Fruit fly (Drosophila melanogaster) whole organism, embryonic: ENCODE data around the gene dbr.

Experiments used
- ATbp ChIP-seq: fragments of 200-800 bp; sonication (Bioruptor generic); optimal IDR thresholded peaks from 2 replicates; lab custom pipeline; 2017; ENCODE audit warnings: missing biosample characterization, mild to moderate bottlenecking, missing genetic modification characterization, missing genetic modification reagents
- Asciz ChIP-seq: fragments of 200-800 bp; sonication (Bioruptor generic); optimal IDR thresholded peaks from 2 replicates; lab custom pipeline; 2017; ENCODE audit warnings: missing biosample characterization, mild to moderate bottlenecking, missing genetic modification characterization, missing genetic modification reagents
- CG10366 ChIP-seq: fragments of 200-800 bp; sonication (Bioruptor generic); IDR thresholded peaks from 2 replicates; pipeline ENCODE4 v1.3.6; 2022; ENCODE audit warnings: missing biosample characterization, missing genetic modification characterization
- CG10462 ChIP-seq: fragments of 200-800 bp; sonication (Bioruptor generic); optimal IDR thresholded peaks from 2 replicates; lab custom pipeline; 2016; ENCODE audit warnings: missing biosample characterization, missing genetic modification characterization
- CG10959 ChIP-seq: fragments of 200-800 bp; sonication (Bioruptor generic); IDR thresholded peaks from 2 replicates; pipeline ENCODE4 v1.3.6; 2022; ENCODE audit warnings: missing biosample characterization, missing genetic modification characterization
- CG12744 ChIP-seq: fragments of 200-800 bp; sonication (Bioruptor generic); optimal IDR thresholded peaks from 2 replicates; lab custom pipeline; 2016; ENCODE audit warnings: missing biosample characterization, missing genetic modification characterization
- CG13123 ChIP-seq: fragments of 200-800 bp; sonication (Bioruptor generic); optimal IDR thresholded peaks from 2 replicates; lab custom pipeline; 2016; ENCODE audit warnings: missing biosample characterization, missing genetic modification characterization
- CG13424 ChIP-seq: fragments of 200-800 bp; sonication (Bioruptor generic); optimal IDR thresholded peaks from 2 replicates; lab custom pipeline; 2019; ENCODE audit warnings: missing biosample characterization, mild to moderate bottlenecking, missing genetic modification characterization, moderate library complexity
- CG1529 ChIP-seq: fragments of 200-800 bp; sonication (Bioruptor generic); optimal IDR thresholded peaks from 3 replicates; lab custom pipeline; 2018; ENCODE audit warnings: missing biosample characterization, missing genetic modification characterization
- CG18262 ChIP-seq: fragments of 200-800 bp; optimal IDR thresholded peaks from 3 replicates; lab custom pipeline; 2019; ENCODE audit warnings: missing biosample characterization, mild to moderate bottlenecking, missing genetic modification characterization, moderate library complexity
- CG2712 ChIP-seq: fragments of 200-800 bp; optimal IDR thresholded peaks from 3 replicates; lab custom pipeline; 2019; ENCODE audit warnings: missing biosample characterization, mild to moderate bottlenecking, missing genetic modification characterization, moderate library complexity
- CG3281 ChIP-seq: fragments of 200-800 bp; sonication (Bioruptor generic); optimal IDR thresholded peaks from 3 replicates; lab custom pipeline; 2017; ENCODE audit warnings: missing biosample characterization, mild to moderate bottlenecking, missing genetic modification characterization
- CG4360 ChIP-seq: fragments of 200-800 bp; sonication (Bioruptor generic); IDR thresholded peaks from 2 replicates; pipeline ENCODE4 v1.3.6; 2022; ENCODE audit warnings: missing biosample characterization, missing genetic modification characterization
- CG7372 ChIP-seq: fragments of 200-800 bp; sonication (Bioruptor generic); IDR thresholded peaks from 2 replicates; pipeline ENCODE4 v1.3.6; 2022; ENCODE audit warnings: missing biosample characterization, missing genetic modification characterization
- CG8944 ChIP-seq: fragments of 200-800 bp; sonication (Bioruptor generic); optimal IDR thresholded peaks from 3 replicates; lab custom pipeline; 2016; ENCODE audit warnings: missing biosample characterization, missing genetic modification characterization
- CG9876 ChIP-seq: fragments of 200-800 bp; sonication (Bioruptor generic); optimal IDR thresholded peaks from 2 replicates; lab custom pipeline; 2016; ENCODE audit warnings: missing biosample characterization, missing genetic modification characterization
- CG9932 ChIP-seq: fragments of 200-800 bp; sonication (Bioruptor generic); IDR thresholded peaks from 2 replicates; pipeline ENCODE4 v1.3.6; 2022; ENCODE audit warnings: missing biosample characterization, missing genetic modification characterization
- CTCF ChIP-seq: fragments of 200-800 bp; sonication (Bioruptor generic); optimal IDR thresholded peaks from 2 replicates; lab custom pipeline; 2017; ENCODE audit warnings: missing biosample characterization, mild to moderate bottlenecking, missing genetic modification characterization, moderate library complexity
- CoRest ChIP-seq: fragments of 200-800 bp; sonication (Bioruptor generic); optimal IDR thresholded peaks from 3 replicates; lab custom pipeline; 2018; ENCODE audit warnings: missing biosample characterization, mild to moderate bottlenecking, missing genetic modification characterization, moderate library complexity
- Elba2 ChIP-seq: fragments of 200-800 bp; sonication (Bioruptor generic); optimal IDR thresholded peaks from 3 replicates; lab custom pipeline; 2016; ENCODE audit warnings: missing biosample characterization, missing genetic modification characterization
- Gsc ChIP-seq: fragments of 200-800 bp; sonication (Bioruptor generic); IDR thresholded peaks from 2 replicates; pipeline ENCODE4 v1.3.6; 2022; ENCODE audit warnings: missing biosample characterization, missing genetic modification characterization
- Hmr ChIP-seq: fragments of 200-800 bp; sonication (Bioruptor generic); optimal IDR thresholded peaks from 3 replicates; lab custom pipeline; 2017; ENCODE audit warnings: mild to moderate bottlenecking, missing biosample characterization, missing genetic modification reagents, missing genetic modification characterization
- Jarid2 ChIP-seq: fragments of 200-800 bp; sonication (Bioruptor generic); optimal IDR thresholded peaks from 3 replicates; lab custom pipeline; 2017; ENCODE audit warnings: mild to moderate bottlenecking, missing biosample characterization, missing genetic modification reagents, missing genetic modification characterization
- Max ChIP-seq: fragments of 200-800 bp; sonication (Bioruptor generic); optimal IDR thresholded peaks from 2 replicates; lab custom pipeline; 2016; ENCODE audit warnings: missing biosample characterization, mild to moderate bottlenecking, missing genetic modification characterization
- NK7.1 ChIP-seq: fragments of 200-800 bp; sonication (Bioruptor generic); optimal IDR thresholded peaks from 3 replicates; lab custom pipeline; 2016; ENCODE audit warnings: missing biosample characterization, missing genetic modification characterization
- PHDP ChIP-seq: fragments of 200-800 bp; sonication (Bioruptor generic); optimal IDR thresholded peaks from 3 replicates; lab custom pipeline; 2018; ENCODE audit warnings: missing biosample characterization, mild to moderate bottlenecking, missing genetic modification characterization, moderate library complexity
- Ptx1 ChIP-seq: fragments of 200-800 bp; sonication (Bioruptor generic); IDR thresholded peaks from 2 replicates; pipeline ENCODE4 v1.3.6; 2022; ENCODE audit warnings: missing biosample characterization, missing genetic modification characterization
- Sin3A ChIP-seq: fragments of >200 bp; optimal IDR thresholded peaks from 2 replicates; lab custom pipeline; 2018
- Sry-δ ChIP-seq: fragments of 200-800 bp; sonication (Bioruptor generic); optimal IDR thresholded peaks from 2 replicates; lab custom pipeline; 2016; ENCODE audit warnings: missing biosample characterization, missing genetic modification characterization
- Trl ChIP-seq, 3 experiments: fragments of >200 bp in 2 of 3; fragments of 200-800 bp in 1 of 3; sonication (Bioruptor generic) in 1 of 3; optimal IDR thresholded peaks; 2 replicates in 1 of 3; 3 replicates in 2 of 3; lab custom pipeline; 2016 to 2017; ENCODE audit warnings: missing biosample characterization in 1 of 3, missing genetic modification characterization in 1 of 3
- al ChIP-seq: fragments of 200-800 bp; sonication (Bioruptor generic); IDR thresholded peaks from 2 replicates; pipeline ENCODE4 v1.3.6; 2022; ENCODE audit warnings: missing biosample characterization, missing genetic modification characterization
- aop ChIP-seq: fragments of 200-800 bp; sonication (Bioruptor generic); IDR thresholded peaks from 2 replicates; pipeline ENCODE4 v1.3.6; 2022; ENCODE audit warnings: missing biosample characterization, missing genetic modification characterization
- bab2 ChIP-seq: fragments of 200-800 bp; sonication (Bioruptor generic); optimal IDR thresholded peaks from 2 replicates; lab custom pipeline; 2016; ENCODE audit warnings: missing biosample characterization, missing genetic modification characterization
- croc ChIP-seq: fragments of 200-800 bp; sonication (Bioruptor generic); conservative IDR thresholded peaks from 3 replicates; pipeline ENCODE4 v1.3.6; 2022; ENCODE audit warnings: missing biosample characterization, missing genetic modification characterization
- da ChIP-seq: fragments of 200-800 bp; sonication (Bioruptor generic); optimal IDR thresholded peaks from 2 replicates; lab custom pipeline; 2016; ENCODE audit warnings: missing biosample characterization, missing genetic modification characterization
- dati ChIP-seq: fragments of 200-800 bp; sonication (Bioruptor generic); IDR thresholded peaks from 2 replicates; pipeline ENCODE4 v1.3.6; 2022; ENCODE audit warnings: missing biosample characterization, missing genetic modification characterization
- fru ChIP-seq: fragments of >200 bp; optimal IDR thresholded peaks from 2 replicates; lab custom pipeline; 2017
- gfzf ChIP-seq: fragments of 200-800 bp; sonication (Bioruptor generic); optimal IDR thresholded peaks from 2 replicates; lab custom pipeline; 2016; ENCODE audit warnings: missing biosample characterization, mild to moderate bottlenecking, missing genetic modification characterization, moderate library complexity
- gsb ChIP-seq: fragments of 200-800 bp; sonication (Bioruptor generic); IDR thresholded peaks from 2 replicates; pipeline ENCODE4 v1.3.6; 2022; ENCODE audit warnings: missing biosample characterization, missing genetic modification characterization
- jumu ChIP-seq: fragments of 200-800 bp; sonication (Bioruptor generic); optimal IDR thresholded peaks from 3 replicates; lab custom pipeline; 2016; ENCODE audit warnings: missing biosample characterization, missing genetic modification characterization
- lab ChIP-seq: fragments of 200-800 bp; sonication (Bioruptor generic); optimal IDR thresholded peaks from 3 replicates; lab custom pipeline; 2017; ENCODE audit warnings: missing biosample characterization, missing genetic modification characterization, mild to moderate bottlenecking, moderate library complexity, missing genetic modification reagents
- maf-S ChIP-seq: fragments of 200-800 bp; sonication (Bioruptor generic); optimal IDR thresholded peaks from 2 replicates; lab custom pipeline; 2016; ENCODE audit warnings: missing biosample characterization, missing genetic modification characterization
- mirr ChIP-seq: fragments of 200-800 bp; sonication (Bioruptor generic); optimal IDR thresholded peaks from 3 replicates; lab custom pipeline; 2018; ENCODE audit warnings: missing biosample characterization, mild to moderate bottlenecking, missing genetic modification characterization
- oc ChIP-seq: fragments of 200-800 bp; sonication (Bioruptor generic); optimal IDR thresholded peaks from 2 replicates; lab custom pipeline; 2018; ENCODE audit warnings: missing biosample characterization, mild to moderate bottlenecking, missing genetic modification characterization, moderate library complexity
- pum ChIP-seq: fragments of 200-800 bp; sonication (Bioruptor generic); optimal IDR thresholded peaks from 2 replicates; lab custom pipeline; 2016; ENCODE audit warnings: missing biosample characterization, missing genetic modification characterization
- pzg ChIP-seq: fragments of 200-800 bp; sonication (Bioruptor generic); optimal IDR thresholded peaks from 3 replicates; lab custom pipeline; 2018; ENCODE audit warnings: missing biosample characterization, mild to moderate bottlenecking, missing genetic modification characterization, moderate library complexity
- row ChIP-seq: fragments of 200-800 bp; sonication (Bioruptor generic); IDR thresholded peaks from 3 replicates; pipeline ENCODE4 v1.3.6; 2022; ENCODE audit warnings: missing biosample characterization, missing genetic modification characterization
- slp2 ChIP-seq: fragments of 200-800 bp; sonication (Bioruptor generic); optimal IDR thresholded peaks from 2 replicates; lab custom pipeline; 2016; ENCODE audit warnings: missing biosample characterization, missing genetic modification characterization
- ssp ChIP-seq: fragments of 200-800 bp; sonication (Bioruptor generic); IDR thresholded peaks from 2 replicates; pipeline ENCODE4 v1.3.6; 2022; ENCODE audit warnings: missing biosample characterization, missing genetic modification characterization
- tap ChIP-seq: fragments of 200-800 bp; optimal IDR thresholded peaks from 3 replicates; lab custom pipeline; 2019; ENCODE audit warnings: missing biosample characterization, mild to moderate bottlenecking, missing genetic modification characterization, moderate library complexity
- ttk ChIP-seq: fragments of 200-800 bp; sonication (Bioruptor generic); IDR thresholded peaks from 2 replicates; pipeline ENCODE4 v2.1.2; 2022; ENCODE audit warnings: missing biosample characterization, missing genetic modification characterization
- zfh2 ChIP-seq: fragments of 200-800 bp; sonication (Bioruptor generic); optimal IDR thresholded peaks from 2 replicates; lab custom pipeline; 2016; ENCODE audit warnings: missing biosample characterization, missing genetic modification characterization

dbr gene

DNA sequence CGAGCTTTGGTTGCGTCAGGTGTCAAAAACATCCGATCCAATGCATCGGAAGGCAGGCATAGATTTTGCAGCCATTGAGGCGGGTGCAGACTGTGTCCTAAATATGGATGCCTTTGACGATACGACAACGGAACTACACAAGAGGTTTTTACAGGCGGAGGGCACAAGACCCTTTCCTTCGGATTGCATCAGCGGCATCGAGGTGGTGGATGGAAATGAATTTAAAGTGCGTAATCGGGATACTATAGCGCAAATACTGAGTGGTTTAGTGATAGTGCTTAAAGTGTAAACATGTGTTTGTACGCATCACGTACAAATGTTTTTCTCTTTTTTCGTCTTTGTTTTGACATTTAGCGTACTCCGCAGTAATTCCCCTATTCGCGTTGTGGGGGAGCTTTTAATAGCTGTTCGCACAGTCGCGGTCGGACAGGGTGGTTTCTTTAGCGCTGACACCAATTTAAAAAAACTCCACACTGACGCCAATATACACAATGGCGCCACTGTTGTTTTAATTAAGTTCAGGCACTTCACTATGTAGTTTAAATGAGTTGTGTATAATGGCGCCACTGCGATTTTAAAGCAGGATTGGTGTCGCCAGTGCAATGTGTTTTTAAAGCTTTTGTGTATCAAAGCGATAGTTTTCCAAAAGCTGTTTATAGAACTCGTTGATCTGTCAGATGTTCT, 6.6 kb downstream of the dbr start (continued):
- TF ChIP-seq CG10959 (GFP tag; lab: Robert Waterston, UW) (no peak), CG4360 (GFP tag; lab: Robert Waterston, UW) (no peak), row (GFP tag; lab: Robert Waterston, UW) (no peak; the same call in 2 of the 3 replicates), dati (GFP tag; lab: Robert Waterston, UW) (no peak), pzg (GFP tag; lab: Kevin White, UChicago) (peak; percentile 66), al (GFP tag; lab: Robert Waterston, UW) (no peak), bab2 (peak; percentile 42), CG18262 (tag; lab: Kevin White, UChicago) (no peak), Elba2 (GFP tag; lab: Kevin White, UChicago) (no peak), CG13424 (tag; lab: Kevin White, UChicago) (peak; percentile 19), Hmr (GFP tag; lab: Kevin White, UChicago) (peak; percentile 70), zfh2 (GFP tag; lab: Kevin White, UChicago) (peak; percentile 59), NK7.1 (GFP tag; lab: Kevin White, UChicago) (no peak), CTCF (peak; percentile 99), Trl (optimal IDR thresholded peaks at IDR 0.05; lab: Kevin White, UChicago) (no peak), Trl (GFP tag; optimal IDR thresholded peaks at IDR 0.05; lab: Kevin White, UChicago) (peak; percentile 40), CG13123 (peak; percentile 32), CoRest (tag; lab: Kevin White, UChicago) (peak; percentile 8), Sin3A (lab: Kevin White, UChicago) (no peak), ssp (GFP tag; lab: Robert Waterston, UW) (no peak), mirr (GFP tag; lab: Kevin White, UChicago) (peak; percentile 54), CG10366 (GFP tag; lab: Robert Waterston, UW) (peak; percentile 94), Asciz (GFP tag; lab: Kevin White, UChicago) (peak; percentile 24), lab (GFP tag; lab: Kevin White, UChicago) (peak; percentile 66), slp2 (GFP tag; lab: Kevin White, UChicago) (peak; percentile 28), Sry-δ (GFP tag; lab: Kevin White, UChicago) (peak; percentile 78), PHDP (tag; lab: Kevin White, UChicago) (peak; percentile 49), maf-S (peak; percentile 10), jumu (GFP tag; lab: Kevin White, UChicago) (no peak), pum (GFP tag; lab: Kevin White, UChicago) (peak; percentile 18), CG8944 (GFP tag; lab: Kevin White, UChicago) (peak; percentile 1), Max (GFP tag; lab: Kevin White, UChicago) (no peak), oc (tag; lab: Kevin White, UChicago) (no peak), Ptx1 (GFP tag; lab: Robert Waterston, UW) (peak; percentile 59), ttk (GFP tag; lab: Robert Waterston, UW) (peak; percentile 29; the same call in 1 of the 2 replicates), CG7372 (GFP tag; lab: Robert Waterston, UW) (peak; percentile 22; the same call in 1 of the 2 replicates), gsb (no peak), CG10462 (GFP tag; lab: Kevin White, UChicago) (no peak), CG9876 (GFP tag; lab: Kevin White, UChicago) (peak; percentile 55), ATbp (GFP tag; lab: Kevin White, UChicago) (no peak), Gsc (GFP tag; lab: Robert Waterston, UW) (no peak), aop (GFP tag; lab: Robert Waterston, UW) (no peak), CG2712 (tag; lab: Kevin White, UChicago) (peak; percentile 30), CG1529 (GFP tag; lab: Kevin White, UChicago) (no peak), croc (GFP tag; lab: Robert Waterston, UW) (no peak), gfzf (GFP tag; lab: Kevin White, UChicago) (peak; percentile 47), CG9932 (no peak; the same call in 1 of the 2 replicates), da (GFP tag; lab: Kevin White, UChicago) (no peak), Jarid2 (GFP tag; lab: Kevin White, UChicago) (no peak), CG3281 (peak; percentile 97), tap (tag; lab: Kevin White, UChicago) (no peak), fru (no peak), CG12744 (GFP tag; lab: Kevin White, UChicago) (peak; percentile 27)
